Worm (Caenorhabditis elegans) whole organism, L1 larva: ENCODE results near the gene F27C8.2.

Experiments used
- ces-1 ChIP-seq: fragments of 150-350 bp; optimal IDR thresholded peaks from 2 replicates; lab custom pipeline; 2014; ENCODE audit warnings: missing biosample characterization, missing genetic modification reagents, missing genetic modification characterization
- dpl-1 ChIP-seq, 3 experiments: fragments of 150-350 bp in 2 of 3; sonication (generic microtip) in 1 of 3; optimal IDR thresholded peaks; 2 replicates each; lab custom pipeline; 2014 to 2017; ENCODE audit warnings: missing biosample characterization in 3 of 3, missing genetic modification characterization in 3 of 3, missing genetic modification reagents in 3 of 3
- fkh-10 ChIP-seq: sonication (generic microtip); optimal IDR thresholded peaks from 2 replicates; lab custom pipeline; 2017; ENCODE audit warnings: missing biosample characterization, missing genetic modification reagents, missing genetic modification characterization
- grh-1 ChIP-seq: fragments of 200-800 bp; sonication (Bioruptor generic); IDR thresholded peaks from 2 replicates; pipeline ENCODE4 v1.3.6; 2022; ENCODE audit warnings: missing genetic modification reagents, missing genetic modification characterization, missing compliant biosample characterization
- pqm-1 ChIP-seq: sonication (generic microtip); optimal IDR thresholded peaks from 3 replicates; lab custom pipeline; 2017; ENCODE audit warnings: missing biosample characterization, missing genetic modification characterization
- snpc-4 ChIP-seq: fragments of 150-350 bp; optimal IDR thresholded peaks from 2 replicates; lab custom pipeline; 2014; ENCODE audit warnings: missing biosample characterization, missing genetic modification characterization

DNA sequence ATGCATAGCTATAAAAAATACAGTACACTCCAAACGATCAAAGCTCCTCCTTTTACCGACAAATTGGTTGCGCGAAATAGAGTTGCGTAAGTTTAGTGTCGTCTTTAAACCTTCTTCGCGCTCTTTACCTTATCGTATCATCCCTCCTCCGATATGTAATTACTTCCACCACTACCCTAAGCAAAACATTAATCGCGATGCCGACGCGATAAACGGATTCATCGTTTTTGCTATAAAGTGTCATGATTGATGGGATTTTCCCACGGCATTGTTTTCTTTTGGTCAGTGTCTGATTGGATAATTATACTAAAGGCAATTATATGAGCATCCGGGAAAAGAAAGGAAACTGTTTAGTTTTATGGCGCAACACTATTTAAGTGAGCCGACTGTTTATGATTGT is 22.7 kb downstream of the F27C8.2 start:
- TF ChIP-seq snpc-4 (tag; lab: Kevin White, UChicago) (no peak), dpl-1 (GFP tag; optimal IDR thresholded peaks at IDR 0.05; lab: Kevin White, UChicago) (no peak), fkh-10 (GFP tag; lab: Kevin White, UChicago) (no peak), pqm-1 (no peak), ces-1 (no peak), grh-1 (no peak)
